Fruit fly (Drosophila melanogaster): ENCODE results near the gene Fbw5.

dm6 chr2L:6092300-6092699 is 26.5 kb upstream of the Fbw5 start:
- TF ChIP-seq h (optimal IDR thresholded peaks at IDR 0.05) = no peak
- no peak for TF ChIP-seq psq (optimal IDR thresholded peaks at IDR 0.05)
- no peak for TF ChIP-seq Sin3A (optimal IDR thresholded peaks at IDR 0.05)
- no peak for TF ChIP-seq ttk (optimal IDR thresholded peaks at IDR 0.05)
